Worm (Caenorhabditis elegans): ENCODE data around the gene F26F2.5.
A peak's percentile ranks its signal among the peaks of the same experiment; 100 is the strongest.
"Not testable (repeated sequence)": the region's sequence is repeated elsewhere in the genome, so short reads cannot be mapped to it uniquely, and the experiment has no call there.

Gene F26F2.5

ce11 chrV:20566454-20566853 lies 7.0 kb upstream of the F26F2.5 start, which contains the start of gene F26F2.3:
Gene F26F2.3, minus strand, starts transcription at chrV:20566554.
- TF ChIP-seq nhr-67 (tag; optimal IDR thresholded peaks at IDR 0.05) (no peak), nhr-237 (tag; optimal IDR thresholded peaks at IDR 0.05) (no peak), elt-3 (tag; optimal IDR thresholded peaks at IDR 0.05) (no peak)

- TF ChIP-seq nhr-67, elt-2, mml-1 (tag; optimal IDR thresholded peaks at IDR 0.05): not testable (repeated sequence)
These were observed 4.5 kb upstream of the F26F2.5 start, which contains the start of gene F26F2.4 for ce11 chrV:20568995-20569394. Gene F26F2.4, plus strand, starts transcription at chrV:20569295.

ce11 chrV:20574314-20574713 lies 822 bp downstream of the F26F2.5 start, which contains the start of gene clec-263:
Gene clec-263, plus strand, starts transcription at chrV:20574614.
- no peak for TF ChIP-seq ceh-82 (tag; optimal IDR thresholded peaks at IDR 0.05)
- no peak for TF ChIP-seq tbx-2 (tag; optimal IDR thresholded peaks at IDR 0.05)
- TF ChIP-seq daf-12 (tag; optimal IDR thresholded peaks at IDR 0.05): no peak
- no peak for TF ChIP-seq ceh-9 (tag; optimal IDR thresholded peaks at IDR 0.05)
- no peak for TF ChIP-seq eor-1 (tag; optimal IDR thresholded peaks at IDR 0.05)
- no peak for TF ChIP-seq R02D3.7 (tag; optimal IDR thresholded peaks at IDR 0.05)
- TF ChIP-seq nhr-76 (tag; optimal IDR thresholded peaks at IDR 0.05): no peak
- no peak for TF ChIP-seq egl-27 (tag; optimal IDR thresholded peaks at IDR 0.05)
- no peak for TF ChIP-seq jun-1 (tag; optimal IDR thresholded peaks at IDR 0.05)
- no peak for TF ChIP-seq elt-2 (tag; optimal IDR thresholded peaks at IDR 0.05)

ce11 chrV:20574872-20575271 lies 1.4 kb downstream of the F26F2.5 start:
- TF ChIP-seq zag-1 (tag; optimal IDR thresholded peaks at IDR 0.05) (no peak), nhr-28 (tag; optimal IDR thresholded peaks at IDR 0.05) (no peak), egl-5 (tag; optimal IDR thresholded peaks at IDR 0.05) (no peak), fkh-10 (GFP tag; optimal IDR thresholded peaks at IDR 0.05) (no peak), lin-15B (tag; optimal IDR thresholded peaks at IDR 0.05) (no peak), snpc-4 (tag; optimal IDR thresholded peaks at IDR 0.05) (no peak), elt-1 (tag; optimal IDR thresholded peaks at IDR 0.05) (no peak), unc-62 (GFP tag; optimal IDR thresholded peaks at IDR 0.05) (no peak), nhr-77 (tag; optimal IDR thresholded peaks at IDR 0.05) (no peak), elt-2 (tag; optimal IDR thresholded peaks at IDR 0.05) (no peak), mdl-1 (tag; optimal IDR thresholded peaks at IDR 0.05) (no peak), nhr-43 (tag; optimal IDR thresholded peaks at IDR 0.05; ENCODE audit: poor library complexity, severe bottlenecking) (no peak), fos-1 (tag; optimal IDR thresholded peaks at IDR 0.05) (no peak), nhr-76 (tag; optimal IDR thresholded peaks at IDR 0.05) (no peak), skn-1 (tag; optimal IDR thresholded peaks at IDR 0.05) (no peak)

- TF ChIP-seq ceh-9 (tag; optimal IDR thresholded peaks at IDR 0.05) (no peak), nhr-11 (tag; optimal IDR thresholded peaks at IDR 0.05) (no peak), ama-1 (optimal IDR thresholded peaks at IDR 0.05) (no peak), ceh-28 (tag; optimal IDR thresholded peaks at IDR 0.05) (no peak), nhr-237 (tag; optimal IDR thresholded peaks at IDR 0.05) (no peak), pha-4 (tag; optimal IDR thresholded peaks at IDR 0.05) (no peak), elt-3 (tag; optimal IDR thresholded peaks at IDR 0.05) (no peak), mdl-1 (tag; optimal IDR thresholded peaks at IDR 0.05) (no peak), nhr-77 (tag; optimal IDR thresholded peaks at IDR 0.05) (no peak), ztf-4 (tag; optimal IDR thresholded peaks at IDR 0.05) (no peak), ztf-11 (tag; optimal IDR thresholded peaks at IDR 0.05) (no peak), ceh-16 (tag; optimal IDR thresholded peaks at IDR 0.05) (no peak), elt-2 (tag; optimal IDR thresholded peaks at IDR 0.05) (no peak), skn-1 (tag; optimal IDR thresholded peaks at IDR 0.05) (no peak)
These were observed 6.0 kb downstream of the F26F2.5 start, which contains the start of gene F26F2.8 for ce11 chrV:20579534-20579933. Gene F26F2.8, plus strand, starts transcription at chrV:20579546.

- TF ChIP-seq elt-1 (tag; optimal IDR thresholded peaks at IDR 0.05): no peak
- TF ChIP-seq lin-39 (tag; optimal IDR thresholded peaks at IDR 0.05): peak; percentile 27
- no peak for TF ChIP-seq nhr-11 (tag; optimal IDR thresholded peaks at IDR 0.05)
- no peak for TF ChIP-seq ztf-11 (tag; optimal IDR thresholded peaks at IDR 0.05)
- no peak for TF ChIP-seq ceh-16 (tag; optimal IDR thresholded peaks at IDR 0.05)
- peak; percentile 34 for TF ChIP-seq fkh-10 (GFP tag; optimal IDR thresholded peaks at IDR 0.05)
- TF ChIP-seq fkh-2 (tag; optimal IDR thresholded peaks at IDR 0.05): no peak
- TF ChIP-seq mml-1 (tag; optimal IDR thresholded peaks at IDR 0.05): no peak
- TF ChIP-seq egl-5 (tag; optimal IDR thresholded peaks at IDR 0.05): peak; percentile 71
- TF ChIP-seq ceh-28 (tag; optimal IDR thresholded peaks at IDR 0.05): peak; percentile 60
- TF ChIP-seq unc-39 (tag; optimal IDR thresholded peaks at IDR 0.05): no peak
- no peak for TF ChIP-seq ceh-9 (tag; optimal IDR thresholded peaks at IDR 0.05)
- TF ChIP-seq elt-3 (tag; optimal IDR thresholded peaks at IDR 0.05): no peak
- no peak for TF ChIP-seq daf-12 (tag; optimal IDR thresholded peaks at IDR 0.05)
- no peak for TF ChIP-seq skn-1 (tag; optimal IDR thresholded peaks at IDR 0.05)
- peak; percentile 90 for TF ChIP-seq snpc-4 (tag; optimal IDR thresholded peaks at IDR 0.05)
- peak; percentile 50 for TF ChIP-seq R02D3.7 (tag; optimal IDR thresholded peaks at IDR 0.05)
- TF ChIP-seq ztf-4 (tag; optimal IDR thresholded peaks at IDR 0.05): no peak
- no peak for TF ChIP-seq ceh-82 (tag; optimal IDR thresholded peaks at IDR 0.05)
- TF ChIP-seq tbx-2 (tag; optimal IDR thresholded peaks at IDR 0.05): peak; percentile 65
- no peak for TF ChIP-seq nhr-28 (tag; optimal IDR thresholded peaks at IDR 0.05)
- peak; percentile 72 for TF ChIP-seq jun-1 (tag; optimal IDR thresholded peaks at IDR 0.05)
- TF ChIP-seq egl-27 (tag; optimal IDR thresholded peaks at IDR 0.05): peak; percentile 35
- TF ChIP-seq nhr-25 (tag; optimal IDR thresholded peaks at IDR 0.05): no peak
- peak; percentile 83 for TF ChIP-seq pha-4 (tag; optimal IDR thresholded peaks at IDR 0.05)
- no peak for TF ChIP-seq aly-2 (tag; optimal IDR thresholded peaks at IDR 0.05)
- no peak for TF ChIP-seq unc-62 (GFP tag; optimal IDR thresholded peaks at IDR 0.05)
- TF ChIP-seq nhr-43 (tag; optimal IDR thresholded peaks at IDR 0.05; ENCODE audit: poor library complexity, severe bottlenecking): peak; percentile 54
- no peak for TF ChIP-seq ama-1 (optimal IDR thresholded peaks at IDR 0.05)
These were observed 7.1 kb downstream of the F26F2.5 start, which contains the start of gene F26F2.7 for ce11 chrV:20580511-20581040. Gene F26F2.7, plus strand, starts transcription at chrV:20580990.
